Worm (Caenorhabditis elegans): ENCODE results near the gene let-653.

DNA sequence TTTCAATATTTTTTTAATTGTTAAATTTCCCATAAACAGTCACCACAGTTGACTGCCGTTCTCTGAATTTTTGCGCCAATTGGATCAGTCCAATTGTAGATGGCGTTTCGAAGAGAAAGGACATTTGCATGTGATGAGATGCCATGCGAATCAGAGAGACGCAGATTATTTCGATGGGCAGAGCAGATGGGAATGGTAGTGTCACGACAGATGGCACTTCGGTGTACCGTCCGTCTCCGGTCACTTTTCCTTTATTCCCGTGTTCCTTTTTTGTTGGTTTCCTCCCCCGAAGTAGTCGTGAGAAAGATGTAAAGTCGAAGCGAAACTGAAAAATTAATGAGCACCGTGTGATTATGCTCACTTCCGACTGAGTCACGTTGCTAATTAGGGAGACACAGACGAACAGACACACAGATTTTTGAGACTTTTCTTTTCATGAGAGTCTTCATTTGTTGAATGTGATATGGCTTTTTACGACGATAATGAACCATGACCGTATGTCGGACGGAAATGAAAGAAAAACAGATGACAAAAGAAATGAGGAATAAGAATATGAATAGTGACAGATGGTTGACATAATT is 17.7 kb upstream of the let-653 start:
- TF ChIP-seq ztf-11 (tag; optimal IDR thresholded peaks at IDR 0.05), result no peak
- TF ChIP-seq blmp-1 (tag; optimal IDR thresholded peaks at IDR 0.05), result no peak
